Worm (Caenorhabditis elegans) whole organism, L4 larva: ENCODE data around the gene R53.4.

ENCODE experiments used
- D1046.2 ChIP-seq: fragments of 200-800 bp; sonication (Bioruptor generic); IDR thresholded peaks from 2 replicates; pipeline ENCODE4 v1.3.6; 2022; ENCODE audit warnings: missing genetic modification characterization, missing compliant biosample characterization
- F26F4.8 ChIP-seq: fragments of 200-800 bp; sonication (Bioruptor generic); conservative IDR thresholded peaks from 2 replicates; pipeline ENCODE4 v1.3.6; 2022; ENCODE audit warnings: missing genetic modification characterization, missing compliant biosample characterization
- F37D6.2 ChIP-seq: sonication (generic microtip); optimal IDR thresholded peaks from 2 replicates; lab custom pipeline; 2016; ENCODE audit warnings: mild to moderate bottlenecking, missing genetic modification characterization, missing compliant biosample characterization
- T20F7.1 ChIP-seq: fragments of 200-800 bp; sonication (Bioruptor generic); optimal IDR thresholded peaks from 2 replicates; lab custom pipeline; 2018; ENCODE audit warnings: mild to moderate bottlenecking, missing genetic modification characterization, missing compliant biosample characterization
- T26A8.4 ChIP-seq: fragments of 200-800 bp; sonication (Bioruptor generic); IDR thresholded peaks from 2 replicates; pipeline ENCODE4 v1.3.6; 2022; ENCODE audit warnings: missing genetic modification characterization, missing compliant biosample characterization
- Y48G9A.11 ChIP-seq: fragments of 200-800 bp; sonication (Bioruptor generic); IDR thresholded peaks from 2 replicates; pipeline ENCODE4 v1.3.6; 2022; ENCODE audit warnings: missing genetic modification reagents, missing genetic modification characterization, missing compliant biosample characterization
- Y75B8A.6 ChIP-seq: fragments of 200-800 bp; sonication (Bioruptor generic); IDR thresholded peaks from 2 replicates; pipeline ENCODE4 v1.3.6; 2022; ENCODE audit warnings: missing genetic modification reagents, missing genetic modification characterization, missing compliant biosample characterization
- ZK546.5 ChIP-seq, 2 experiments: sonication (generic microtip); optimal IDR thresholded peaks; 2 replicates each; lab custom pipeline; 2017; ENCODE audit warnings: missing biosample characterization in 2 of 2, missing genetic modification characterization in 2 of 2
- aha-1 ChIP-seq: fragments of 150-350 bp; peaks from one replicate; lab custom pipeline; 2014; ENCODE audit warnings: missing biosample characterization, missing genetic modification characterization
- ama-1 ChIP-seq: fragments of 150-350 bp; optimal IDR thresholded peaks from 2 replicates; lab custom pipeline; 2014; ENCODE audit warnings: inconsistent platforms, mixed read lengths
- arid-1 ChIP-seq: fragments of 200-800 bp; sonication (Bioruptor generic); conservative IDR thresholded peaks from 2 replicates; pipeline ENCODE4 v1.3.6; 2022; ENCODE audit warnings: missing genetic modification reagents, missing genetic modification characterization, missing compliant biosample characterization
- ceh-28 ChIP-seq: fragments of 150-350 bp; optimal IDR thresholded peaks from 2 replicates; lab custom pipeline; 2014; ENCODE audit warnings: missing biosample characterization, missing genetic modification reagents, missing genetic modification characterization
- ceh-82 ChIP-seq: sonication (generic microtip); optimal IDR thresholded peaks from 2 replicates; lab custom pipeline; 2017; ENCODE audit warnings: missing biosample characterization, missing genetic modification characterization
- cey-2 ChIP-seq: sonication (generic microtip); optimal IDR thresholded peaks from 3 replicates; lab custom pipeline; 2017; ENCODE audit warnings: missing genetic modification characterization, mild to moderate bottlenecking, missing compliant biosample characterization, antibody characterized with exemption, borderline replicate concordance; ENCODE audit not compliant: insufficient read depth
- daf-16 ChIP-seq, 3 experiments: sonication (generic microtip); optimal IDR thresholded peaks; 2 replicates each; lab custom pipeline; 2016 to 2017; ENCODE audit warnings: missing genetic modification characterization in 3 of 3, missing genetic modification reagents in 3 of 3, mild to moderate bottlenecking in 2 of 3, missing compliant biosample characterization in 2 of 3, missing biosample characterization in 1 of 3, moderate library complexity in 1 of 3
- daf-19 ChIP-seq: fragments of 200-800 bp; sonication (Bioruptor generic); conservative IDR thresholded peaks from 2 replicates; pipeline ENCODE4 v1.3.6; 2022; ENCODE audit warnings: missing genetic modification characterization, missing compliant biosample characterization
- daf-8 ChIP-seq: fragments of 200-800 bp; sonication (Bioruptor generic); IDR thresholded peaks from 2 replicates; pipeline ENCODE4 v1.3.6; 2022; ENCODE audit warnings: missing genetic modification characterization, missing compliant biosample characterization
- dmd-6 ChIP-seq: fragments of 200-800 bp; sonication (Bioruptor generic); IDR thresholded peaks from 2 replicates; pipeline ENCODE4 v1.3.6; 2022; ENCODE audit warnings: missing genetic modification reagents, missing genetic modification characterization, missing compliant biosample characterization
- dmd-8 ChIP-seq: fragments of 200-800 bp; sonication (Bioruptor generic); IDR thresholded peaks from 2 replicates; pipeline ENCODE4 v1.3.6; 2022; ENCODE audit warnings: missing genetic modification characterization, missing compliant biosample characterization
- dpl-1 ChIP-seq: fragments of 150-350 bp; optimal IDR thresholded peaks from 2 replicates; lab custom pipeline; 2014; ENCODE audit warnings: missing biosample characterization, missing genetic modification reagents, missing genetic modification characterization
- duxl-1 ChIP-seq: sonication (generic microtip); optimal IDR thresholded peaks from 2 replicates; lab custom pipeline; 2016; ENCODE audit warnings: mild to moderate bottlenecking, missing genetic modification characterization, moderate library complexity, missing compliant biosample characterization; ENCODE audit not compliant: poor library complexity
- dve-1 ChIP-seq: sonication (generic microtip); optimal IDR thresholded peaks from 2 replicates; lab custom pipeline; 2017; ENCODE audit warnings: antibody characterized with exemption, mild to moderate bottlenecking, missing genetic modification characterization, missing compliant biosample characterization; ENCODE audit not compliant: insufficient read depth
- egl-43 ChIP-seq: fragments of 200-800 bp; sonication (Bioruptor generic); IDR thresholded peaks from 2 replicates; pipeline ENCODE4 v1.3.6; 2022; ENCODE audit warnings: missing genetic modification reagents, missing genetic modification characterization, missing compliant biosample characterization
- fos-1 ChIP-seq: fragments of 150-350 bp; optimal IDR thresholded peaks from 2 replicates; lab custom pipeline; 2014; ENCODE audit warnings: missing biosample characterization, missing genetic modification characterization
- gei-8 ChIP-seq: fragments of 200-800 bp; sonication (Bioruptor generic); optimal IDR thresholded peaks from 2 replicates; lab custom pipeline; 2018; ENCODE audit warnings: mild to moderate bottlenecking, missing genetic modification characterization, missing compliant biosample characterization
- hlh-11 ChIP-seq: fragments of 200-800 bp; sonication (Bioruptor generic); optimal IDR thresholded peaks from 2 replicates; lab custom pipeline; 2018; ENCODE audit warnings: mild to moderate bottlenecking, missing genetic modification characterization, missing compliant biosample characterization
- lin-1 ChIP-seq: fragments of 200-800 bp; sonication (Bioruptor generic); IDR thresholded peaks from 2 replicates; pipeline ENCODE4 v1.3.6; 2022; ENCODE audit warnings: missing genetic modification reagents, missing genetic modification characterization, missing compliant biosample characterization
- lin-29 ChIP-seq: fragments of 200-800 bp; sonication (Bioruptor generic); IDR thresholded peaks from 2 replicates; pipeline ENCODE4 v1.3.6; 2022; ENCODE audit warnings: missing genetic modification reagents, missing genetic modification characterization, missing compliant biosample characterization
- lin-38 ChIP-seq: fragments of 200-800 bp; sonication (Bioruptor generic); IDR thresholded peaks from 2 replicates; pipeline ENCODE4 v1.3.6; 2022; ENCODE audit warnings: missing genetic modification reagents, missing genetic modification characterization, missing compliant biosample characterization
- lsy-2 ChIP-seq, 2 experiments: fragments of 150-350 bp in 1 of 2; sonication (generic microtip) in 1 of 2; optimal IDR thresholded peaks; 2 replicates each; lab custom pipeline; 2014 to 2017; ENCODE audit warnings: missing biosample characterization in 2 of 2, missing genetic modification characterization in 2 of 2
- madf-5 ChIP-seq, 2 experiments: fragments of 200-800 bp; sonication (Bioruptor generic); IDR thresholded peaks; 2 replicates each; pipeline ENCODE4 v1.3.6; 2022; ENCODE audit warnings: missing compliant biosample characterization in 2 of 2, missing genetic modification characterization in 2 of 2
- mxl-3 ChIP-seq: fragments of 200-800 bp; sonication (Bioruptor generic); optimal IDR thresholded peaks from 2 replicates; lab custom pipeline; 2018; ENCODE audit warnings: mild to moderate bottlenecking, missing genetic modification characterization, missing compliant biosample characterization
- nhr-77 ChIP-seq: fragments of 150-350 bp; optimal IDR thresholded peaks from 2 replicates; lab custom pipeline; 2014; ENCODE audit warnings: missing biosample characterization, missing genetic modification characterization
- pha-4 ChIP-seq, 2 experiments: fragments of 150-350 bp in 1 of 2; fragments of 200-800 bp in 1 of 2; sonication (Bioruptor generic) in 1 of 2; IDR thresholded peaks in 1 of 2; optimal IDR thresholded peaks in 1 of 2; 2 replicates each; pipeline versions ENCODE4 v1.3.6 to Lab custom; 2014 to 2022; ENCODE audit warnings: missing genetic modification characterization in 2 of 2, missing genetic modification reagents in 2 of 2, missing biosample characterization in 1 of 2, missing compliant biosample characterization in 1 of 2
- php-3 ChIP-seq: fragments of 200-800 bp; sonication (Bioruptor generic); IDR thresholded peaks from 2 replicates; pipeline ENCODE4 v1.3.6; 2022; ENCODE audit warnings: missing genetic modification reagents, missing genetic modification characterization, missing compliant biosample characterization
- pqm-1 ChIP-seq: sonication (generic microtip); optimal IDR thresholded peaks from 2 replicates; lab custom pipeline; 2017; ENCODE audit warnings: missing biosample characterization, missing genetic modification characterization
- saeg-2 ChIP-seq: fragments of 200-800 bp; sonication (Bioruptor generic); IDR thresholded peaks from 2 replicates; pipeline ENCODE4 v1.3.6; 2022; ENCODE audit warnings: missing genetic modification reagents, missing genetic modification characterization, missing compliant biosample characterization
- set-16 ChIP-seq: fragments of 200-800 bp; sonication (Bioruptor generic); IDR thresholded peaks from 2 replicates; pipeline ENCODE4 v1.3.6; 2022; ENCODE audit warnings: missing genetic modification reagents, missing genetic modification characterization, missing compliant biosample characterization
- snpc-4 ChIP-seq: fragments of 150-350 bp; optimal IDR thresholded peaks from 2 replicates; lab custom pipeline; 2014; ENCODE audit warnings: missing biosample characterization, missing genetic modification characterization
- spr-3 ChIP-seq: fragments of 200-800 bp; sonication (Bioruptor generic); optimal IDR thresholded peaks from 2 replicates; lab custom pipeline; 2018; ENCODE audit warnings: mild to moderate bottlenecking, missing genetic modification characterization, missing compliant biosample characterization
- unc-130 ChIP-seq: sonication (generic microtip); optimal IDR thresholded peaks from 2 replicates; lab custom pipeline; 2016; ENCODE audit warnings: missing genetic modification reagents, missing genetic modification characterization, missing compliant biosample characterization
- unc-62 ChIP-seq, 3 experiments: fragments of 150-350 bp in 1 of 3; sonication (generic microtip); optimal IDR thresholded peaks in 2 of 3; peaks in 1 of 3; 1 replicate in 1 of 3; 2 replicates in 2 of 3; lab custom pipeline; 2014 to 2017; ENCODE audit warnings: missing biosample characterization in 3 of 3, missing genetic modification characterization in 3 of 3, missing genetic modification reagents in 3 of 3, missing genotype in 1 of 3
- vab-7 ChIP-seq: fragments of 200-800 bp; sonication (Bioruptor generic); IDR thresholded peaks from 2 replicates; pipeline ENCODE4 v1.3.6; 2022; ENCODE audit warnings: missing genetic modification reagents, missing genetic modification characterization, missing compliant biosample characterization
- zfp-2 ChIP-seq: sonication (generic microtip); optimal IDR thresholded peaks from 2 replicates; lab custom pipeline; 2016; ENCODE audit warnings: mild to moderate bottlenecking, missing genetic modification characterization, missing compliant biosample characterization

The R53.4 gene

ce11 chrII:9933947-9934383, 33.9 kb downstream of the R53.4 start (continued):
- TF ChIP-seq mxl-3 (GFP tag; lab: Kevin White, UChicago) (no peak), Y75B8A.6 (GFP tag; lab: Robert Waterston, UW) (peak; percentile 66; the same call in 1 of the 2 replicates), Y48G9A.11 (GFP tag; lab: Robert Waterston, UW) (no peak), unc-62 (GFP tag; optimal IDR thresholded peaks at IDR 0.05 in 1 of 2; lab: Kevin White, UChicago) (no peak), unc-62 (tag; optimal IDR thresholded peaks at IDR 0.05; lab: Kevin White, UChicago) (no peak), lin-29 (no peak), daf-19 (GFP tag; lab: Robert Waterston, UW) (no peak), saeg-2 (GFP tag; lab: Robert Waterston, UW) (0 out of 2 replicates have a peak, but pooled peaks have one; percentile 15), F37D6.2 (tag; lab: Kevin White, UChicago) (no peak), snpc-4 (tag; lab: Kevin White, UChicago) (no peak), lsy-2 (tag; optimal IDR thresholded peaks at IDR 0.05; lab: Kevin White, UChicago) (peak in 1 of 2 experiments; percentile 11), T26A8.4 (GFP tag; lab: Robert Waterston, UW) (peak; percentile 60), nhr-77 (no peak), lin-38 (peak; percentile 59), duxl-1 (tag; lab: Kevin White, UChicago) (peak; percentile 58), D1046.2 (GFP tag; lab: Robert Waterston, UW) (peak; percentile 59; the same call in 1 of the 2 replicates), aha-1 (tag; lab: Kevin White, UChicago) (peak; percentile 94), ama-1 (peak; percentile 78), lin-1 (GFP tag; lab: Robert Waterston, UW) (peak; percentile 21; the same call in 1 of the 2 replicates), spr-3 (no peak), dpl-1 (GFP tag; lab: Kevin White, UChicago) (no peak), F26F4.8 (GFP tag; lab: Robert Waterston, UW) (no peak), set-16 (GFP tag; lab: Robert Waterston, UW) (no peak)
- TF ChIP-seq, all 104 proteins: peak for 23

ce11 chrII:9931476-9931875, 36.4 kb downstream of the R53.4 start, which contains the start of gene pho-11:
Gene pho-11, plus strand, starts transcription at chrII:9931849.
- TF ChIP-seq daf-8 (GFP tag; lab: Robert Waterston, UW) (no peak), arid-1 (GFP tag; lab: Robert Waterston, UW) (no peak), dve-1 (tag; lab: Kevin White, UChicago) (peak; percentile 76), daf-16 (GFP tag; optimal IDR thresholded peaks at IDR 0.05; lab: Kevin White, UChicago) (no peak), daf-16 (tag; optimal IDR thresholded peaks at IDR 0.05; lab: Kevin White, UChicago) (peak; percentile 88), pqm-1 (tag; lab: Kevin White, UChicago) (peak; percentile 6), hlh-11 (tag; lab: Kevin White, UChicago) (peak; percentile 10), dmd-6 (GFP tag; lab: Robert Waterston, UW) (peak; percentile 27; the same call in 1 of the 2 replicates), php-3 (peak; percentile 90), egl-43 (GFP tag; lab: Robert Waterston, UW) (no peak)

ce11 chrII:9931012-9931411, 36.8 kb downstream of the R53.4 start:
- TF ChIP-seq daf-8 (GFP tag; lab: Robert Waterston, UW), result no peak
- no peak for TF ChIP-seq php-3
- TF ChIP-seq dmd-8 (GFP tag; lab: Robert Waterston, UW), result 0 out of 2 replicates have a peak, but pooled peaks have one; percentile 51
- TF ChIP-seq daf-16 (GFP tag; optimal IDR thresholded peaks at IDR 0.05; lab: Kevin White, UChicago), result no peak
- no peak for TF ChIP-seq daf-16 (tag; optimal IDR thresholded peaks at IDR 0.05; lab: Kevin White, UChicago)
- no peak for TF ChIP-seq ZK546.5 (tag; optimal IDR thresholded peaks at IDR 0.05; lab: Kevin White, UChicago)
- peak; percentile 52 for TF ChIP-seq aha-1 (tag; lab: Kevin White, UChicago)
- TF ChIP-seq madf-5 (GFP tag; IDR thresholded peaks at IDR 0.05; lab: Robert Waterston, UW), result no peak
- peak; percentile 21 for TF ChIP-seq unc-130 (GFP tag; lab: Kevin White, UChicago)
- no peak; the same call in 1 of the 2 replicates for TF ChIP-seq dmd-6 (GFP tag; lab: Robert Waterston, UW)
- no peak for TF ChIP-seq lin-1 (GFP tag; lab: Robert Waterston, UW)
- peak; percentile 30 for TF ChIP-seq duxl-1 (tag; lab: Kevin White, UChicago)
- TF ChIP-seq T20F7.1 (GFP tag; lab: Kevin White, UChicago), result no peak
- peak; percentile 22 for TF ChIP-seq dpl-1 (GFP tag; lab: Kevin White, UChicago)
- TF ChIP-seq ceh-28 (tag; lab: Kevin White, UChicago), result no peak
- no peak for TF ChIP-seq fos-1 (tag; lab: Kevin White, UChicago)
- TF ChIP-seq lin-38, result peak; percentile 38
- no peak for TF ChIP-seq gei-8 (GFP tag; lab: Kevin White, UChicago)
- no peak for TF ChIP-seq zfp-2 (tag; lab: Kevin White, UChicago)
- TF ChIP-seq ceh-82 (tag; lab: Kevin White, UChicago), result no peak
- TF ChIP-seq pha-4 (GFP tag; IDR thresholded peaks at IDR 0.05; lab: Robert Waterston, UW), result no peak
- TF ChIP-seq pha-4 (tag; optimal IDR thresholded peaks at IDR 0.05; lab: Kevin White, UChicago), result no peak
- no peak for TF ChIP-seq cey-2 (tag; lab: Kevin White, UChicago)
- TF ChIP-seq vab-7, result no peak
- no peak for TF ChIP-seq snpc-4 (tag; lab: Kevin White, UChicago)
